Worm (Caenorhabditis elegans) whole organism, mixed stage, embryonic: ENCODE measurements around the gene ttr-18.

Experiments used
- M03D4.4 ChIP-seq: sonication (generic microtip); optimal IDR thresholded peaks from 2 replicates; lab custom pipeline; 2017; ENCODE audit warnings: mild to moderate bottlenecking, missing genetic modification characterization, missing compliant biosample characterization
- bed-3 ChIP-seq: fragments of 200-800 bp; sonication (Bioruptor generic); optimal IDR thresholded peaks from 3 replicates; lab custom pipeline; 2018; ENCODE audit warnings: mild to moderate bottlenecking, missing genetic modification characterization, moderate library complexity, missing compliant biosample characterization
- blmp-1 ChIP-seq: fragments of 150-350 bp; optimal IDR thresholded peaks from 2 replicates; lab custom pipeline; 2014; ENCODE audit warnings: missing biosample characterization, missing genetic modification characterization
- ceh-39 ChIP-seq: fragments of 150-350 bp; optimal IDR thresholded peaks from 2 replicates; lab custom pipeline; 2014; ENCODE audit warnings: missing biosample characterization, missing genetic modification characterization
- ceh-43 ChIP-seq: fragments of 200-800 bp; sonication (Bioruptor generic); optimal IDR thresholded peaks from 2 replicates; lab custom pipeline; 2018; ENCODE audit warnings: mild to moderate bottlenecking, missing genetic modification characterization, moderate library complexity, missing compliant biosample characterization
- ceh-83 ChIP-seq: fragments of 200-800 bp; sonication (Bioruptor generic); optimal IDR thresholded peaks from 2 replicates; lab custom pipeline; 2018; ENCODE audit warnings: mild to moderate bottlenecking, missing genetic modification characterization, missing compliant biosample characterization
- ces-1 ChIP-seq: fragments of 150-350 bp; optimal IDR thresholded peaks from 2 replicates; lab custom pipeline; 2014; ENCODE audit warnings: missing biosample characterization, missing genetic modification reagents, missing genetic modification characterization
- cnd-1 ChIP-seq: fragments of 200-800 bp; sonication (Bioruptor generic); optimal IDR thresholded peaks from 2 replicates; lab custom pipeline; 2018; ENCODE audit warnings: mild to moderate bottlenecking, missing genetic modification characterization, missing compliant biosample characterization
- drap-1 ChIP-seq: fragments of 200-800 bp; sonication (Bioruptor generic); optimal IDR thresholded peaks from 3 replicates; lab custom pipeline; 2018; ENCODE audit warnings: mild to moderate bottlenecking, missing genetic modification characterization, missing compliant biosample characterization
- elt-1 ChIP-seq: sonication (generic microtip); optimal IDR thresholded peaks from 2 replicates; lab custom pipeline; 2017; ENCODE audit warnings: missing genetic modification characterization, mild to moderate bottlenecking, missing compliant biosample characterization, antibody characterized with exemption, moderate library complexity, borderline replicate concordance; ENCODE audit not compliant: insufficient read depth
- elt-3 ChIP-seq: fragments of 150-350 bp; optimal IDR thresholded peaks from 2 replicates; lab custom pipeline; 2014; ENCODE audit warnings: missing biosample characterization, missing genetic modification characterization
- flh-1 ChIP-seq: fragments of 200-800 bp; sonication (Bioruptor generic); optimal IDR thresholded peaks from 2 replicates; lab custom pipeline; 2018; ENCODE audit warnings: mild to moderate bottlenecking, missing genetic modification characterization, moderate library complexity, missing compliant biosample characterization
- ham-2 ChIP-seq: fragments of 200-800 bp; sonication (Bioruptor generic); optimal IDR thresholded peaks from 2 replicates; lab custom pipeline; 2018; ENCODE audit warnings: mild to moderate bottlenecking, missing genetic modification characterization, missing compliant biosample characterization
- lsy-2 ChIP-seq: fragments of 150-350 bp; optimal IDR thresholded peaks from 2 replicates; lab custom pipeline; 2014; ENCODE audit warnings: missing biosample characterization, missing genetic modification characterization
- mab-5 ChIP-seq: fragments of 150-350 bp; optimal IDR thresholded peaks from 2 replicates; lab custom pipeline; 2014; ENCODE audit warnings: missing biosample characterization, missing genetic modification characterization
- mls-2 ChIP-seq: sonication (generic microtip); optimal IDR thresholded peaks from 2 replicates; lab custom pipeline; 2016; ENCODE audit warnings: mild to moderate bottlenecking, missing genetic modification characterization, moderate library complexity, missing compliant biosample characterization
- nhr-12 ChIP-seq: fragments of 150-350 bp; optimal IDR thresholded peaks from 2 replicates; lab custom pipeline; 2014; ENCODE audit warnings: missing biosample characterization, missing genetic modification characterization
- nhr-2 ChIP-seq: fragments of 150-350 bp; optimal IDR thresholded peaks from 2 replicates; lab custom pipeline; 2014; ENCODE audit warnings: missing biosample characterization, missing genetic modification characterization
- nhr-28 ChIP-seq: fragments of 150-350 bp; optimal IDR thresholded peaks from 2 replicates; lab custom pipeline; 2014; ENCODE audit warnings: missing biosample characterization, missing genetic modification characterization
- nhr-76 ChIP-seq: sonication (generic microtip); optimal IDR thresholded peaks from 2 replicates; lab custom pipeline; 2017; ENCODE audit warnings: missing biosample characterization, missing genetic modification characterization
- pha-4 ChIP-seq: fragments of 150-350 bp; optimal IDR thresholded peaks from 2 replicates; lab custom pipeline; 2018; ENCODE audit warnings: missing biosample characterization, missing genetic modification reagents, missing genetic modification characterization
- sem-2 ChIP-seq: fragments of 200-800 bp; sonication (Bioruptor generic); optimal IDR thresholded peaks from 2 replicates; lab custom pipeline; 2018; ENCODE audit warnings: mild to moderate bottlenecking, missing genetic modification characterization, missing compliant biosample characterization
- snpc-4 ChIP-seq: fragments of 150-350 bp; optimal IDR thresholded peaks from 2 replicates; lab custom pipeline; 2014; ENCODE audit warnings: missing biosample characterization, missing genetic modification characterization
- sptf-1 ChIP-seq: sonication (generic microtip); optimal IDR thresholded peaks from 2 replicates; lab custom pipeline; 2017; ENCODE audit warnings: mild to moderate bottlenecking, missing genetic modification characterization, moderate library complexity, missing compliant biosample characterization
- unc-120 ChIP-seq: sonication (generic microtip); optimal IDR thresholded peaks from 2 replicates; lab custom pipeline; 2017; ENCODE audit warnings: missing genetic modification characterization, missing compliant biosample characterization; ENCODE audit not compliant: poor library complexity, severe bottlenecking
- unc-39 ChIP-seq: fragments of 150-350 bp; optimal IDR thresholded peaks from 2 replicates; lab custom pipeline; 2014; ENCODE audit warnings: missing biosample characterization, missing genetic modification characterization
- unc-62 ChIP-seq: fragments of 150-350 bp; optimal IDR thresholded peaks from 2 replicates; lab custom pipeline; 2014; ENCODE audit warnings: missing biosample characterization, missing genetic modification reagents, missing genetic modification characterization
- zip-8 ChIP-seq: fragments of 150-350 bp; optimal IDR thresholded peaks from 2 replicates; lab custom pipeline; 2014; ENCODE audit warnings: missing biosample characterization, missing genetic modification characterization
- ztf-11 ChIP-seq: fragments of 150-350 bp; optimal IDR thresholded peaks from 2 replicates; lab custom pipeline; 2014; ENCODE audit warnings: missing biosample characterization, missing genetic modification characterization

The ttr-18 gene

ce11 chrII:11467541-11467940, 19.0 kb downstream of the ttr-18 start, which contains the start of gene klp-17:
Gene klp-17, minus strand, starts transcription at chrII:11467641.
- no peak for TF ChIP-seq ceh-39
- no peak for TF ChIP-seq cnd-1
- no peak for TF ChIP-seq flh-1 (GFP tag; lab: Kevin White, UChicago)
- no peak for TF ChIP-seq nhr-28 (tag; lab: Kevin White, UChicago)

DNA sequence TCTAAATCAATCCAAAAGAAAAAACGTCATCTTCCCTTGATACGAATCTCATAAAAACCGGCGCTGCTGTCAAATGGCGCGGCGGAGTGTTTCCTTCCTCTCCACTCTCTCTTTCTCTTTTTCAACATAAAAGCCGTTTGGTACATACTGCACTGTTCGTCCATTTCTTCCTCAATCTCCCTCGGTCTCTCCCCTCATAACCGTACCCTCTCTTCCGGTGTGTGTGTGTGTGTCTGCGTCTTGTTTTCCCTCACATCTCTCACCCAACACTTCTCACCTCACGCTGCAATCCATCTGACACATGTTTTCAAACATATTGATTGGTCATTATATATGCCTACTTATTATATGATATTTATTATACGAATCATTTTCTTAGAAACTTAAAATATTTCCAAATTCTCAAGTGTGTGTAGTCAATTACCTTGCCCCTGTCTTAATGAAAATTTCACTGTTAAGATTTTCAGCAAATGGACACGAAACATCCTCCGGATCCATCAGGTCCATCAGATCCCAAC, 22.1 kb downstream of the ttr-18 start, which contains the start of the genes aars-1 and rga-1:
aars-1 (minus strand) TSS at position 71 of the 518 bp plus-strand sequence.
rga-1 (plus strand) TSS at position 468 of the 518 bp plus-strand sequence.
- TF ChIP-seq lsy-2 (tag; lab: Kevin White, UChicago): peak; percentile 52
- TF ChIP-seq mab-5 (tag; lab: Kevin White, UChicago): no peak
- peak; percentile 41 for TF ChIP-seq ham-2 (GFP tag; lab: Kevin White, UChicago)
- peak; percentile 20 for TF ChIP-seq unc-62 (GFP tag; lab: Kevin White, UChicago)
- no peak for TF ChIP-seq nhr-28 (tag; lab: Kevin White, UChicago)
- TF ChIP-seq ces-1 (GFP tag; lab: Kevin White, UChicago): peak; percentile 11
- peak; percentile 43 for TF ChIP-seq blmp-1 (tag; lab: Kevin White, UChicago)
- TF ChIP-seq pha-4: peak; percentile 38
- TF ChIP-seq, all 35 proteins: peak for 6

DNA sequence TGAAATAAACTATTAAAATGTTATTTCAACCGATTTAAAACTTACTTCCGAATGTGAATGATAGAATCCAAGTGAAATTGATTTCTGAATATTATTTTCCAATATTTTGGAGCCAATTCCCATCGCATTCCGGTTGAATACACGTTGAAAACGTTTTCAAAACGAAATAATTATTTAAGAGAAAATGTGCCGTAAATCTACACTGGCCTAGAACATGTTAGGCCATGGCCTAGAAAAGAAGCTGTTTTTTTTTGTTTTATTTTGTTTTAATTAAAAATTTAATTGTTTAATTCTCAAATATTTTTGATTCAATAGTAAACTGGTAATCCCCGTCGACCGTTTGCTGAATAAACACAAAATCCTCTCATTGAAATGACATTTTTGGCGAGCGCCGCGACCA, 22.6 kb downstream of the ttr-18 start:
- no peak for TF ChIP-seq bed-3 (GFP tag; lab: Kevin White, UChicago)
- peak; percentile 29 for TF ChIP-seq ces-1 (GFP tag; lab: Kevin White, UChicago)

DNA sequence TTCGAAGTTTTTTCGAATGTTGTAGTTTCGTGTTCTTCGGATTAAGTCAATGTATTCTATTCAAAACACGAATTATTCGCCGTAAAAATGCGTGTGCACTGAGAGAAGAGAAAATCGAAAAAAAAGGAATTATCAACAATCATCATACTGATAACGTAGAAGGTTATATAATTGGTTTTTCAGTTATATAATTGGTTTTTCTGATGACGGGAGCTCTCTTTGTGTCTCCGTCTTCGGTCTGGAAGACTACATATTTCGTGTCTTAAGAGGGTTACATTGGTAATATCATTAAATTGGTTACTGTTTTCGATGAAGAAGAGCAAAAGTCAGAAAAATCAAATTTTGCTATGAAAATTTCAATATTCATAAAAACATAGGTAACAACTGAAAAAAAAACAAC, 26.7 kb downstream of the ttr-18 start:
- no peak for TF ChIP-seq ces-1 (GFP tag; lab: Kevin White, UChicago)
- no peak for TF ChIP-seq zip-8 (tag; lab: Kevin White, UChicago)
- no peak for TF ChIP-seq unc-120 (tag; lab: Kevin White, UChicago)
- TF ChIP-seq sem-2 (GFP tag; lab: Kevin White, UChicago): no peak
- no peak for TF ChIP-seq blmp-1 (tag; lab: Kevin White, UChicago)
- TF ChIP-seq ztf-11: no peak
- TF ChIP-seq nhr-2 (tag; lab: Kevin White, UChicago): no peak
- TF ChIP-seq drap-1 (GFP tag; lab: Kevin White, UChicago): no peak
- no peak for TF ChIP-seq nhr-76 (tag; lab: Kevin White, UChicago)
- no peak for TF ChIP-seq elt-1 (tag; lab: Kevin White, UChicago)
- TF ChIP-seq ham-2 (GFP tag; lab: Kevin White, UChicago): no peak
- no peak for TF ChIP-seq ceh-43 (GFP tag; lab: Kevin White, UChicago)
- TF ChIP-seq elt-3 (tag; lab: Kevin White, UChicago): no peak
- TF ChIP-seq mab-5 (tag; lab: Kevin White, UChicago): no peak

DNA sequence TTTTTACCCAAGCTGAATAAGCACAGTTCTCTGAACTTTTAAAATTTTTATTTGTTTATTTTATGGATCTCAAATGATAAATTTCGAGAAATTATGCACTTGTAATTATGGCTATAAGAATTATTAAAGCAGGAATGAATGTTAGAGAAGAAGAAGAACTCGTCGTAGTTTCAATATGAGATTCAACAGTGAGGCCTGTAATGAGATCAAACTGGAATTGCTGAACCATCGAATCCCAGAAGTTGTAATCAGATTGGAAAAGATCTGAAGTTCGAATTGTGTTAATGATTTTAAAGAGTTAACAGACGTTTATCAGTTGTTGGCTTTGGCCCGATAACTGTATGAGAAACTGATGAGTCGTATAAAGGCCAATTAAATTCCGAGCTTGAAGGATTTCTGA, 30.8 kb downstream of the ttr-18 start:
- TF ChIP-seq elt-3 (tag; lab: Kevin White, UChicago) (no peak), ceh-43 (GFP tag; lab: Kevin White, UChicago) (no peak), nhr-76 (tag; lab: Kevin White, UChicago) (no peak), ceh-39 (no peak), elt-1 (tag; lab: Kevin White, UChicago) (no peak), ham-2 (GFP tag; lab: Kevin White, UChicago) (no peak), flh-1 (GFP tag; lab: Kevin White, UChicago) (no peak), unc-39 (tag; lab: Kevin White, UChicago) (no peak), sptf-1 (no peak), ces-1 (GFP tag; lab: Kevin White, UChicago) (no peak), nhr-12 (tag; lab: Kevin White, UChicago) (no peak), M03D4.4 (tag; lab: Kevin White, UChicago) (no peak), mls-2 (tag; lab: Kevin White, UChicago) (no peak), cnd-1 (no peak), bed-3 (GFP tag; lab: Kevin White, UChicago) (no peak), unc-120 (tag; lab: Kevin White, UChicago) (no peak)

ce11 chrII:11455140-11455539, 31.4 kb downstream of the ttr-18 start:
- TF ChIP-seq drap-1 (GFP tag; lab: Kevin White, UChicago): no peak
- TF ChIP-seq sptf-1: no peak
- TF ChIP-seq sem-2 (GFP tag; lab: Kevin White, UChicago): no peak
- TF ChIP-seq pha-4: no peak
- TF ChIP-seq unc-62 (GFP tag; lab: Kevin White, UChicago): no peak
- TF ChIP-seq blmp-1 (tag; lab: Kevin White, UChicago): no peak
- TF ChIP-seq ceh-83 (GFP tag; lab: Kevin White, UChicago): no peak
- TF ChIP-seq snpc-4 (tag; lab: Kevin White, UChicago): no peak
- no peak for TF ChIP-seq unc-39 (tag; lab: Kevin White, UChicago)
- TF ChIP-seq ceh-39: no peak
- TF ChIP-seq ces-1 (GFP tag; lab: Kevin White, UChicago): no peak
